Comparison of ENCODE assay signal across 1 worm cellular context in genomic region chrV:4687944-4688505, ce11.
TF ChIP-seq lines count a peak whose summit lies in the region.

Gene K03B4.2, plus strand, starts transcription at chrV:4687994.

TF ChIP-seq in whole organism, L4 larva, 104 proteins besides CTCF, POLR2A, EP300 and RAD21 (continued from another document):
- TF ChIP-seq T26A8.4 (GFP tag; IDR thresholded peaks at IDR 0.05; lab: Robert Waterston, UW) = 0 out of 2 replicates have a peak, but pooled peaks have one; percentile 21
- no peak for TF ChIP-seq daf-16 (GFP tag; optimal IDR thresholded peaks at IDR 0.05; lab: Kevin White, UChicago)
- peak; percentile 19 for TF ChIP-seq daf-16 (tag; optimal IDR thresholded peaks at IDR 0.05; lab: Kevin White, UChicago)
- peak; percentile 5 for TF ChIP-seq ama-1 (optimal IDR thresholded peaks at IDR 0.05; lab: Kevin White, UChicago)
- no peak for TF ChIP-seq dpl-1 (GFP tag; optimal IDR thresholded peaks at IDR 0.05; lab: Kevin White, UChicago)
- no peak for TF ChIP-seq lin-38 (GFP tag; IDR thresholded peaks at IDR 0.05; lab: Robert Waterston, UW)
- TF ChIP-seq zip-2 (tag; optimal IDR thresholded peaks at IDR 0.05; lab: Kevin White, UChicago) = no peak
- 0 out of 2 replicates have a peak, but pooled peaks have one; percentile 26 for TF ChIP-seq F26F4.8 (GFP tag; conservative IDR thresholded peaks at IDR 0.05; lab: Robert Waterston, UW)
- no peak for TF ChIP-seq lin-1 (GFP tag; IDR thresholded peaks at IDR 0.05; lab: Robert Waterston, UW)
- peak; percentile 86 for TF ChIP-seq set-16 (GFP tag; IDR thresholded peaks at IDR 0.05; lab: Robert Waterston, UW)
- TF ChIP-seq Y48G9A.11 (GFP tag; IDR thresholded peaks at IDR 0.05; lab: Robert Waterston, UW) = peak; percentile 66; the same call in 1 of the 2 replicates
- TF ChIP-seq lin-39 (tag; optimal IDR thresholded peaks at IDR 0.05; lab: Kevin White, UChicago) = no peak
- TF ChIP-seq skn-1 (tag; optimal IDR thresholded peaks at IDR 0.05; lab: Kevin White, UChicago) = no peak
- no peak for TF ChIP-seq lin-15B (tag; optimal IDR thresholded peaks at IDR 0.05; lab: Kevin White, UChicago)
- no peak for TF ChIP-seq ceh-20 (GFP tag; IDR thresholded peaks at IDR 0.05; lab: Robert Waterston, UW)
- TF ChIP-seq fkh-10 (GFP tag; optimal IDR thresholded peaks at IDR 0.05; lab: Kevin White, UChicago) = no peak
